Worm (Caenorhabditis elegans) whole organism, L4/young adult: Measurements from ENCODE around the gene sru-7.

Source experiments
- dao-5 ChIP-seq: sonication (generic microtip); optimal IDR thresholded peaks from 2 replicates; lab custom pipeline; 2016; ENCODE audit warnings: missing genotype, missing genetic modification characterization, moderate library complexity, missing compliant biosample characterization
- him-1 ChIP-seq: sonication (generic microtip); optimal IDR thresholded peaks from 2 replicates; lab custom pipeline; 2016; ENCODE audit warnings: missing genotype, missing genetic modification reagents, missing genetic modification characterization, missing compliant biosample characterization

DNA sequence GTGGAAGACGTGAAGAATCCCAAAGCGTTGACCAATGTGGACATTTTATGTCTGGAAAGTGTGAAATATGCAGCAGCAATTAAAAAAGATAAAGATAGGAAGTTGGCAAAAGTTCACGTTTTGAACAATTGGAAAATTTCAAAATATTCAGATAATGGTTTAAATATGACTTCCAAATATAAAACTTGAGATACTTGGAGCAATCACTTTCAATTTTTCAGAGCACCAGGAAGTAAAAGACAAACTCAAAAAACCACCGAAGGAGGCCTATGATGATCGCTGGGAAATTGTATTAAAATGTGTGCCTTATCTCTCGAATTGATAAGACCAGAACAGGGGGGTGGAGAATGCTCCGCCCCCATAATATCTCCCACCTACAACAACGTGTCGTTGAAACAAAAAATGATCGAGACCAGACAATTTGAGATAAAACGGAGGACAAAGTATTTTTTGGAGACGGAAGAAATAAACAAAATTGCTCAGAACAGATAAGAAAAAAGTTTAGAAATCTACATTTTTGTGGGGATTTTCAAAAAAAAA, 40.6 kb upstream of the sru-7 start, which contains the start of gene eppl-1:
- TF ChIP-seq him-1 (tag; lab: Kevin White, UChicago) (no peak), dao-5 (tag; lab: Kevin White, UChicago) (no peak)
